Worm (Caenorhabditis elegans) whole organism, L2 larva: ENCODE data around the gene str-227.
"Not testable (repeated sequence)": the region's sequence is repeated elsewhere in the genome, so short reads cannot be mapped to it uniquely, and the experiment has no call there.

Experiments
- Y55F3AM.14 ChIP-seq: fragments of 200-800 bp; sonication (Bioruptor generic); optimal IDR thresholded peaks from 2 replicates; lab custom pipeline; 2018; ENCODE audit warnings: mild to moderate bottlenecking, missing genetic modification characterization, missing compliant biosample characterization
- nhr-21 ChIP-seq: fragments of 150-350 bp; optimal IDR thresholded peaks from 2 replicates; lab custom pipeline; 2014; ENCODE audit warnings: missing biosample characterization, missing genetic modification characterization
- nhr-25 ChIP-seq: fragments of 150-350 bp; sonication (generic microtip); optimal IDR thresholded peaks from 3 replicates; lab custom pipeline; 2014; ENCODE audit warnings: missing biosample characterization, missing genetic modification characterization
- sem-4 ChIP-seq: fragments of 150-350 bp; optimal IDR thresholded peaks from 2 replicates; lab custom pipeline; 2014; ENCODE audit warnings: missing biosample characterization, missing genetic modification reagents, missing genetic modification characterization
- unc-62 ChIP-seq: fragments of 150-350 bp; optimal IDR thresholded peaks from 2 replicates; lab custom pipeline; 2014; ENCODE audit warnings: missing biosample characterization, missing genetic modification reagents, missing genetic modification characterization
- ztf-4 ChIP-seq: fragments of 150-350 bp; optimal IDR thresholded peaks from 2 replicates; lab custom pipeline; 2014; ENCODE audit warnings: missing biosample characterization, missing genetic modification characterization

The str-227 gene

DNA sequence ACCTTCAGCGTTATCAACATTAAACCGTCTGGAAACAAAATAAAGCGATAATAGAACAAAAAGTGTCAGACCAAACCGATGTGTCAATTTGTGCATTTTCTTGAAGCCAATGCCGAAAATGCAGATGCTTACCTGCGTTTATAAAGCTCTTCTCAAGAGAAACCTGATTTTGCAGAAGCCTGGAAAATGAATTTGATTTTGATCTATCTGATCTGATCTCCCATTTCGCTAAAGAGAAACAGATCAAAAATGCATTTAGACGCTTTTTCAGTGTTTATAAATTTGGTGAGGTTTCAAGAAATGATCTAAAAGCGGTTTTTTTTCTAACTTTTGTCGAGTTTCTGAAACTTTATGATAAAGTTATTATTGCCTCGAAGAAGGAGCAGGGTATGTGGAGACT lies 44.8 kb downstream of the str-227 start, which contains the start of gene T24A6.16:
TSS of gene T24A6.16 (minus strand) at position 101 of the 400 bp plus-strand sequence.
- TF ChIP-seq sem-4; nhr-25 (tag; lab: Kevin White, UChicago); unc-62 (GFP tag; lab: Kevin White, UChicago): not testable (repeated sequence)

DNA sequence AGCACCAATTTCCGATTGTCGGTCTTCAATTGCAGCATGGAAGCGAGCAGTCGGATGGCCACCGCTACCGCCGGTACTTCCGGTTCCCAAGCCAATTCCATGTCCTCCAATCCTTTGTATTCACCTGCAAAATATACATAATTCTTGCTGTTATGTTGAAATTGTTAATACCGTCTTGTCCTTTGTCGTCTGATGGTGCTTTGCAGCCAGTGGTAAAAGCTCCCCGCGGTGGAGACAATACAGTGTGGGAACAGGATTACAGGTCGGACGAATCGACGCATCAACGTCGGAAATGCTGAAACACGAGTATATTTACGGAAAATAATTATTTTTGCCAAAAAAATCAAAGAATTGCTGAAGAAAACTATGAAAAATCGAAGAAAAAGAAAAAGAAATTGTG lies 46.3 kb downstream of the str-227 start, which contains the start of gene T24A6.17:
TSS of gene T24A6.17 (minus strand) at position 101 of the 400 bp plus-strand sequence.
- not testable (repeated sequence) for TF ChIP-seq nhr-21 (tag; lab: Kevin White, UChicago); ztf-4 (tag; lab: Kevin White, UChicago); Y55F3AM.14 (GFP tag; lab: Kevin White, UChicago)
